Worm (Caenorhabditis elegans) whole organism, L1 larva: Measurements from ENCODE around the gene che-12.

Experiments used
- F16B12.6 ChIP-seq: fragments of 150-350 bp; optimal IDR thresholded peaks from 2 replicates; lab custom pipeline; 2014; ENCODE audit warnings: missing biosample characterization, missing genetic modification characterization
- aly-2 ChIP-seq: fragments of 150-350 bp; optimal IDR thresholded peaks from 2 replicates; lab custom pipeline; 2014; ENCODE audit warnings: missing biosample characterization, missing genetic modification characterization
- ama-1 ChIP-seq: fragments of 150-350 bp; optimal IDR thresholded peaks from 2 replicates; lab custom pipeline; 2014
- blmp-1 ChIP-seq: fragments of 150-350 bp; optimal IDR thresholded peaks from 2 replicates; lab custom pipeline; 2014; ENCODE audit warnings: missing biosample characterization, missing genetic modification characterization
- ceh-63 ChIP-seq: fragments of 200-800 bp; sonication (Bioruptor generic); optimal IDR thresholded peaks from 2 replicates; lab custom pipeline; 2018; ENCODE audit warnings: mild to moderate bottlenecking, missing genetic modification characterization, missing compliant biosample characterization
- ceh-8 ChIP-seq: fragments of 200-800 bp; sonication (Bioruptor generic); optimal IDR thresholded peaks from 2 replicates; lab custom pipeline; 2018; ENCODE audit warnings: mild to moderate bottlenecking, missing genetic modification characterization, moderate library complexity, missing compliant biosample characterization
- ceh-88 ChIP-seq: fragments of 200-800 bp; sonication (Bioruptor generic); IDR thresholded peaks from 2 replicates; pipeline ENCODE4 v1.3.6; 2022; ENCODE audit warnings: missing genetic modification characterization, missing compliant biosample characterization
- dpl-1 ChIP-seq, 3 experiments: fragments of 150-350 bp in 2 of 3; sonication (generic microtip) in 1 of 3; optimal IDR thresholded peaks; 2 replicates each; lab custom pipeline; 2014 to 2017; ENCODE audit warnings: missing biosample characterization in 3 of 3, missing genetic modification characterization in 3 of 3, missing genetic modification reagents in 3 of 3
- efl-1 ChIP-seq, 4 experiments: fragments of 150-350 bp; optimal IDR thresholded peaks in 3 of 4; peaks in 1 of 4; 1 replicate in 1 of 4; 2 replicates in 3 of 4; lab custom pipeline; 2014; ENCODE audit warnings: missing biosample characterization in 2 of 4, missing genetic modification characterization in 2 of 4, missing genetic modification reagents in 2 of 4
- efl-3 ChIP-seq: fragments of 200-800 bp; sonication (Bioruptor generic); optimal IDR thresholded peaks from 2 replicates; lab custom pipeline; 2018; ENCODE audit warnings: mild to moderate bottlenecking, missing genetic modification characterization, missing compliant biosample characterization
- egl-13 ChIP-seq: sonication (generic microtip); optimal IDR thresholded peaks from 2 replicates; lab custom pipeline; 2016; ENCODE audit warnings: missing genotype, missing genetic modification reagents, missing genetic modification characterization, missing compliant biosample characterization
- egl-27 ChIP-seq, 2 experiments: fragments of 150-350 bp in 1 of 2; sonication (generic microtip); optimal IDR thresholded peaks; 3 replicates each; lab custom pipeline; 2017 to 2018; ENCODE audit warnings: missing biosample characterization in 2 of 2, missing genetic modification characterization in 2 of 2, missing genetic modification reagents in 2 of 2
- elt-2 ChIP-seq: sonication (generic microtip); optimal IDR thresholded peaks from 2 replicates; lab custom pipeline; 2016; ENCODE audit warnings: missing genetic modification characterization, mild to moderate bottlenecking, inconsistent platforms, missing compliant biosample characterization, missing genetic modification reagents
- ets-5 ChIP-seq: fragments of 200-800 bp; sonication (Bioruptor generic); IDR thresholded peaks from 2 replicates; pipeline ENCODE4 v1.3.6; 2022; ENCODE audit warnings: missing genetic modification characterization, missing compliant biosample characterization
- fkh-10 ChIP-seq: sonication (generic microtip); optimal IDR thresholded peaks from 2 replicates; lab custom pipeline; 2017; ENCODE audit warnings: missing biosample characterization, missing genetic modification reagents, missing genetic modification characterization
- fkh-4 ChIP-seq: sonication (generic microtip); optimal IDR thresholded peaks from 2 replicates; lab custom pipeline; 2016; ENCODE audit warnings: missing compliant biosample characterization, missing genetic modification characterization, borderline replicate concordance
- fkh-8 ChIP-seq: sonication (generic microtip); optimal IDR thresholded peaks from 2 replicates; lab custom pipeline; 2016; ENCODE audit warnings: mild to moderate bottlenecking, missing genetic modification characterization, missing compliant biosample characterization
- grh-1 ChIP-seq: fragments of 200-800 bp; sonication (Bioruptor generic); IDR thresholded peaks from 2 replicates; pipeline ENCODE4 v1.3.6; 2022; ENCODE audit warnings: missing genetic modification reagents, missing genetic modification characterization, missing compliant biosample characterization
- isw-1 ChIP-seq: fragments of 200-800 bp; sonication (Bioruptor generic); IDR thresholded peaks from 2 replicates; pipeline ENCODE4 v1.3.6; 2022; ENCODE audit warnings: missing genetic modification characterization, missing compliant biosample characterization
- lin-13 ChIP-seq: fragments of 150-350 bp; optimal IDR thresholded peaks from 2 replicates; lab custom pipeline; 2014; ENCODE audit warnings: missing biosample characterization, missing genetic modification reagents, missing genetic modification characterization
- lin-14 ChIP-seq: fragments of 200-800 bp; sonication (Bioruptor generic); optimal IDR thresholded peaks from 2 replicates; lab custom pipeline; 2018; ENCODE audit warnings: mild to moderate bottlenecking, missing genetic modification characterization, moderate library complexity, missing compliant biosample characterization
- lin-15B ChIP-seq: fragments of 150-350 bp; sonication (generic microtip); optimal IDR thresholded peaks from 3 replicates; lab custom pipeline; 2014; ENCODE audit warnings: missing biosample characterization, missing genetic modification characterization
- lin-35 ChIP-seq, 2 experiments: fragments of 150-350 bp; optimal IDR thresholded peaks; 2 replicates each; lab custom pipeline; 2014; ENCODE audit warnings: missing biosample characterization in 2 of 2, missing genetic modification characterization in 2 of 2, missing genetic modification reagents in 2 of 2
- lin-39 ChIP-seq: fragments of 150-350 bp; optimal IDR thresholded peaks from 2 replicates; lab custom pipeline; 2014; ENCODE audit warnings: missing biosample characterization, missing genetic modification reagents, missing genetic modification characterization
- lsy-2 ChIP-seq, 2 experiments: fragments of 150-350 bp; optimal IDR thresholded peaks; 2 replicates each; lab custom pipeline; 2014; ENCODE audit warnings: missing biosample characterization in 2 of 2, missing genetic modification characterization in 2 of 2
- mep-1 ChIP-seq: fragments of 150-350 bp; optimal IDR thresholded peaks from 2 replicates; lab custom pipeline; 2014; ENCODE audit warnings: missing biosample characterization, missing genetic modification characterization
- nhr-20 ChIP-seq: sonication (generic microtip); optimal IDR thresholded peaks from 2 replicates; lab custom pipeline; 2016; ENCODE audit warnings: mild to moderate bottlenecking, missing genetic modification characterization, missing compliant biosample characterization
- nhr-28 ChIP-seq: fragments of 150-350 bp; optimal IDR thresholded peaks from 2 replicates; lab custom pipeline; 2014; ENCODE audit warnings: missing biosample characterization, missing genetic modification characterization
- nhr-71 ChIP-seq: sonication (generic microtip); optimal IDR thresholded peaks from 2 replicates; lab custom pipeline; 2016; ENCODE audit warnings: mild to moderate bottlenecking, missing genetic modification characterization, moderate library complexity, missing compliant biosample characterization
- nhr-84 ChIP-seq: sonication (generic microtip); optimal IDR thresholded peaks from 2 replicates; lab custom pipeline; 2017; ENCODE audit warnings: missing biosample characterization, missing genetic modification characterization
- nhr-85 ChIP-seq: sonication (generic microtip); peaks from one replicate; lab custom pipeline; 2016; ENCODE audit warnings: missing genetic modification characterization, inconsistent platforms, missing compliant biosample characterization
- nhr-90 ChIP-seq: sonication (generic microtip); optimal IDR thresholded peaks from 2 replicates; lab custom pipeline; 2016; ENCODE audit warnings: mild to moderate bottlenecking, missing genetic modification characterization, missing compliant biosample characterization; ENCODE audit not compliant: poor library complexity
- pag-3 ChIP-seq: sonication (generic microtip); optimal IDR thresholded peaks from 2 replicates; lab custom pipeline; 2017; ENCODE audit warnings: missing genetic modification characterization, mild to moderate bottlenecking, missing compliant biosample characterization, antibody characterized with exemption, borderline replicate concordance; ENCODE audit not compliant: insufficient read depth
- pax-3 ChIP-seq: fragments of 200-800 bp; sonication (Bioruptor generic); optimal IDR thresholded peaks from 2 replicates; lab custom pipeline; 2018; ENCODE audit warnings: mild to moderate bottlenecking, missing genetic modification characterization, moderate library complexity, missing compliant biosample characterization
- rnt-1 ChIP-seq: sonication (generic microtip); optimal IDR thresholded peaks from 2 replicates; lab custom pipeline; 2016; ENCODE audit warnings: mild to moderate bottlenecking, missing genetic modification characterization, moderate library complexity, missing compliant biosample characterization
- snu-23 ChIP-seq: sonication (generic microtip); optimal IDR thresholded peaks from 2 replicates; lab custom pipeline; 2016; ENCODE audit warnings: missing genetic modification characterization, missing compliant biosample characterization
- sup-37 ChIP-seq: fragments of 200-800 bp; sonication (Bioruptor generic); optimal IDR thresholded peaks from 2 replicates; lab custom pipeline; 2018; ENCODE audit warnings: mild to moderate bottlenecking, missing genetic modification characterization, missing compliant biosample characterization
- swsn-7 ChIP-seq: sonication (generic microtip); optimal IDR thresholded peaks from 2 replicates; lab custom pipeline; 2016; ENCODE audit warnings: missing genetic modification characterization, missing compliant biosample characterization
- tbx-2 ChIP-seq: sonication (generic microtip); optimal IDR thresholded peaks from 2 replicates; lab custom pipeline; 2016; ENCODE audit warnings: missing genetic modification characterization, missing compliant biosample characterization
- unc-130 ChIP-seq: fragments of 150-350 bp; optimal IDR thresholded peaks from 2 replicates; lab custom pipeline; 2017; ENCODE audit warnings: missing biosample characterization, missing genetic modification characterization, inconsistent platforms
- unc-86 ChIP-seq: sonication (generic microtip); optimal IDR thresholded peaks from 2 replicates; lab custom pipeline; 2016; ENCODE audit warnings: missing genetic modification characterization, missing compliant biosample characterization
- unc-98 ChIP-seq: fragments of 200-800 bp; sonication (Bioruptor generic); IDR thresholded peaks from 2 replicates; pipeline ENCODE4 v1.3.6; 2022; ENCODE audit warnings: missing genetic modification characterization, missing compliant biosample characterization
- xbp-1 ChIP-seq: sonication (generic microtip); optimal IDR thresholded peaks from 2 replicates; lab custom pipeline; 2016; ENCODE audit warnings: missing genetic modification characterization, missing compliant biosample characterization
- zag-1 ChIP-seq: fragments of 150-350 bp; optimal IDR thresholded peaks from 2 replicates; lab custom pipeline; 2014; ENCODE audit warnings: missing biosample characterization, missing genetic modification characterization
- ztf-11 ChIP-seq, 2 experiments: sonication (generic microtip); optimal IDR thresholded peaks; 2 replicates each; lab custom pipeline; 2016 to 2017; ENCODE audit warnings: missing genetic modification characterization in 2 of 2, missing biosample characterization in 1 of 2, missing compliant biosample characterization in 1 of 2

The che-12 gene

DNA sequence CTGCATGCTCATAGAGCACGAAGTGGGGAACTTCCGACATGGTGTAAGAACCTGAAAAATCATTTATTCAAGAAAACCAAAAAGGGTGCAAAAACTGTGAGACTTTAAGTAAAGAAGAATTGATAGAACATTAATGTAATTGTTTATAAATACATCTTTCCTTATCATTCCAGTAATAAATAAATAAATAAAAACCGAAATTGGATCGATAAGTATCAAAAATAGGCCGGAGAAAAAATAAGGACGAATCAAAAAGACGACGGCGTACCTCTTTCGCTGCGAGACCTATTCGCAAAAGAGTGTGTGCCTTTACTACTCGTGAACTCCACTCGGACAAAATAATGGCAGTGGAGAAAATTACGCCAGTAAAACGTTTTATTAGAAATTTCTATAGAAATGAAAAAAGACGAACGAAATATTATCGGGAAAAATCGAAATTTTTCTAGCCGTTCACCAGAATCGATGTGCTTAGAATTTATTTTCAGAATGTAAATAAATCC is 45.8 kb upstream of the che-12 start, which contains the start of gene nol-56 (continued):
- TF ChIP-seq swsn-7 (tag; lab: Kevin White, UChicago) (peak; percentile 92), F16B12.6 (peak; percentile 47), fkh-10 (no peak), ceh-63 (no peak)

DNA sequence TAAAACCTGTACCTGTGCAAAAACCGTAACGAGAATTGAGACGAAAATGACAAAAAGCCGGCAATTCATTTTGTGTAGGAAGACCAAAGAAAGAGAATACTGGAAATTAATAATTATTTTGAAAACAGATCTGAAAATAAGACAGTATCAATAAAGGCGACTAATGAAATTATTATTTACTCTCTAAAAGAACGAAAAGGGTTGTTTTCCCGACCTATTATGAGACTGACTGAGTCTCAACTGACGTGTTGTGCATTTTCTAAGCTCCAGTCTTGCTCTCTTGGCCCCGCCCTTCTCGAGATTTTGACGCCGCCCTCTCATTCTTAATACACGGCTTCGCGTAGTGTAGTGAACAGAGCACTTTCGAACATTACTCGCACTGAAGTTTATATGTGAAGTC is 42.9 kb upstream of the che-12 start, which contains the start of gene K07C5.9:
Gene K07C5.9, minus strand, starts transcription at position 101 of the 400 bp plus-strand sequence.
- no peak for TF ChIP-seq lin-15B (tag; lab: Kevin White, UChicago)
- no peak for TF ChIP-seq efl-1 (optimal IDR thresholded peaks at IDR 0.05; lab: Kevin White, UChicago)
- peak in 1 of 2 experiments; percentile 33 for TF ChIP-seq efl-1 (GFP tag; optimal IDR thresholded peaks at IDR 0.05 in 1 of 2; lab: Kevin White, UChicago)
- no peak for TF ChIP-seq zag-1 (tag; lab: Kevin White, UChicago)
- TF ChIP-seq fkh-10 = no peak
- TF ChIP-seq egl-13 (tag; lab: Kevin White, UChicago) = no peak
- TF ChIP-seq lsy-2 (tag; optimal IDR thresholded peaks at IDR 0.05; lab: Kevin White, UChicago) = no peak
- no peak for TF ChIP-seq fkh-4 (tag; lab: Kevin White, UChicago)
- TF ChIP-seq grh-1 = no peak
- TF ChIP-seq nhr-84 = no peak

DNA sequence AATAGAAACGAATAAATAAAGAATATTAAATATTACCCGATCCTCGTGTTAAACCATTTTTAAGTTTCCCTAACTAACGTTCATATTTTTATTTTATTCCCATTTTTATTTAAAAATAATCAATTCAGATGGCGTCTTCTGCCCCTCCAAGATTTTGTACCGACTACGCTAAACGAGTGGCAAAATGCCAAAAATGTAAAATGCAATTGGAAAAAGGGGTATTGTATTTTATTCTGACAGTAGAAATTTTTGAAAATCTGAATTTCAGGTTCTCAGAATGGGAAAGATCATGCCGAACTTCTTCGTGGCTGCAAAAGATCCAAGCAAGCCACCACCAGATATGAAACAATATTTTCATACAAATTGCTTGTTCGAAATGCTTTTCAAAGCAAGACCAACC is 35.7 kb upstream of the che-12 start, which contains the start of gene K07C5.3:
Gene K07C5.3, plus strand, starts transcription at position 129 of the 400 bp plus-strand sequence.
- TF ChIP-seq blmp-1 (tag; lab: Kevin White, UChicago) (no peak), lin-15B (tag; lab: Kevin White, UChicago) (no peak), egl-27 (tag; optimal IDR thresholded peaks at IDR 0.05; lab: Kevin White, UChicago) (no peak), sup-37 (GFP tag; lab: Kevin White, UChicago) (no peak), dpl-1 (GFP tag; optimal IDR thresholded peaks at IDR 0.05; lab: Kevin White, UChicago) (no peak), ets-5 (GFP tag; lab: Robert Waterston, UW) (no peak), nhr-85 (tag; lab: Kevin White, UChicago) (no peak), nhr-28 (no peak), pag-3 (tag; lab: Kevin White, UChicago) (no peak), unc-86 (no peak), xbp-1 (tag; lab: Kevin White, UChicago) (no peak)
- TF ChIP-seq, all 84 proteins: peak for 0

DNA sequence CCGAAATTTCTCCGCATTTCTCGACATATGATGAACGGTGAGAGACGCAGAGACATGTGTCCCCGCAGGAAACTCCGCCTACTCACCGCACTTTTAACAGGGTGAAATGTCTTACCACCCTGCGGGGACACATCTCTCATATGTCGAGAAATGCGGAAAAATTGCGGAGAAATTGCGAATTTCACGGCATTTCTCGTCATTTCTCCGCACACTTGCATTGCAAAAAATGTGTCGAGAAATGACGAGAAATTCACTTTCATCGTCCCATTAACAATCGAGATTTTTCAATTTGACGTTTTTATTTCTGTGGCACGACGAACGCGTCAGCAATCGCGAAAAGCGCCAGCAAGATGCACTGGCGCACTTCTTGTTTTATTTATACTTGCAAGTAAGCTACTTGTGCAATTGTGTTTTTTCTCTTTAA is 34.7 kb upstream of the che-12 start, which contains the start of gene K07C5.13:
Gene K07C5.13, plus strand, starts transcription at position 151 of the 424 bp plus-strand sequence.
- peak; percentile 73 for TF ChIP-seq unc-98 (GFP tag; lab: Robert Waterston, UW)
- peak; percentile 28 for TF ChIP-seq F16B12.6
- TF ChIP-seq tbx-2 (tag; lab: Kevin White, UChicago) = peak; percentile 77
- peak; percentile 19 for TF ChIP-seq ceh-8 (GFP tag; lab: Kevin White, UChicago)
- TF ChIP-seq nhr-90 = peak; percentile 81
- TF ChIP-seq unc-130 (tag; lab: Kevin White, UChicago) = peak; percentile 47
- TF ChIP-seq pax-3 (tag; lab: Kevin White, UChicago) = peak; percentile 51
- TF ChIP-seq nhr-20 (tag; lab: Kevin White, UChicago) = peak; percentile 78
- peak; percentile 47 for TF ChIP-seq sup-37 (GFP tag; lab: Kevin White, UChicago)
- peak; percentile 57 for TF ChIP-seq ceh-88 (GFP tag; lab: Robert Waterston, UW)
- peak; percentile 41 for TF ChIP-seq elt-2 (tag; lab: Kevin White, UChicago)
- TF ChIP-seq lin-14 (GFP tag; lab: Kevin White, UChicago) = peak; percentile 84
- TF ChIP-seq isw-1 (GFP tag; lab: Robert Waterston, UW) = peak; percentile 74
- peak; percentile 55 for TF ChIP-seq efl-3
- TF ChIP-seq blmp-1 (tag; lab: Kevin White, UChicago) = peak; percentile 61
- peak in 1 of 2 experiments; percentile 64 for TF ChIP-seq ztf-11 (tag; optimal IDR thresholded peaks at IDR 0.05; lab: Kevin White, UChicago)
- peak; percentile 85 for TF ChIP-seq rnt-1
- peak; percentile 80 for TF ChIP-seq xbp-1 (tag; lab: Kevin White, UChicago)
- TF ChIP-seq lin-13 (GFP tag; lab: Kevin White, UChicago) = peak; percentile 58
- TF ChIP-seq egl-13 (tag; lab: Kevin White, UChicago) = peak; percentile 74
- TF ChIP-seq efl-1 (optimal IDR thresholded peaks at IDR 0.05; lab: Kevin White, UChicago) = peak; percentile 64 to 72
- TF ChIP-seq efl-1 (GFP tag; optimal IDR thresholded peaks at IDR 0.05 in 1 of 2; lab: Kevin White, UChicago) = peak; percentile 57 to 97
- TF ChIP-seq fkh-8 = peak; percentile 24
- TF ChIP-seq lin-35 (GFP tag; optimal IDR thresholded peaks at IDR 0.05; lab: Kevin White, UChicago) = peak; percentile 38 to 76
- peak; percentile 16 for TF ChIP-seq mep-1 (tag; lab: Kevin White, UChicago)
- TF ChIP-seq nhr-71 (tag; lab: Kevin White, UChicago) = peak; percentile 86
- peak; percentile 31 for TF ChIP-seq aly-2 (tag; lab: Kevin White, UChicago)
- TF ChIP-seq lin-39 (tag; lab: Kevin White, UChicago) = peak; percentile 52
- TF ChIP-seq snu-23 = peak; percentile 81
- peak; percentile 5 for TF ChIP-seq ama-1
